Fruit fly (Drosophila melanogaster) whole organism, adult: ENCODE results near the gene Uvrag.

Experiments used
- CG14711 ChIP-seq: fragments of 200-800 bp; sonication (Bioruptor generic); optimal IDR thresholded peaks from 2 replicates; lab custom pipeline; 2018; ENCODE audit warnings: missing biosample characterization, mild to moderate bottlenecking, missing genetic modification characterization, moderate library complexity
- CG1620 ChIP-seq: fragments of 200-800 bp; sonication (Bioruptor generic); optimal IDR thresholded peaks from 2 replicates; lab custom pipeline; 2016; ENCODE audit warnings: missing biosample characterization, missing genetic modification characterization
- pad ChIP-seq: fragments of 200-800 bp; sonication (Bioruptor generic); optimal IDR thresholded peaks from 3 replicates; lab custom pipeline; 2017; ENCODE audit warnings: missing biosample characterization, missing genetic modification characterization, mild to moderate bottlenecking, moderate library complexity, missing genetic modification reagents

DNA sequence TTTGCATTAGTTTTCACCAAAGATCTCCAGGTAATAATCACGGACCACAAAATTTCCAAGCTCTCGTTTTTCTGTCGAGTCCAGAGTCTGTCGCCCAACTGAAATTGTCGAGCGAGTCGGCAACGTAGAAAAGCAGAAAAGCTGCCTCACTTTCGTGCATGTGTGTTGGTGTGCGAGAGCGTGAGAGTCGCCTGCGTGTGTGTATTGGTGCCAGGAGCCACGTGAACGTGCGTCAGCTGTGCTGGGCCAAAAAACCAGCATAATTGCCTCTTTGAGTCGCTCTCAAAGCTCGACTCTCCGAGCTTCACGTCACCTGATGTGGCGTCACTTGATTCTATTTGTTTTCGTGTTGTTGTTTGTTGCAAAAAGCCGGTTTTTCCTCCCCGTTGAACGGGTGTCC, 44.4 kb downstream of the Uvrag start, which contains the start of gene hbt:
- TF ChIP-seq pad (GFP tag; lab: Kevin White, UChicago): no peak
- TF ChIP-seq CG1620 (GFP tag; lab: Kevin White, UChicago): no peak
- no peak for TF ChIP-seq CG14711
